In the genomic region with DNA sequence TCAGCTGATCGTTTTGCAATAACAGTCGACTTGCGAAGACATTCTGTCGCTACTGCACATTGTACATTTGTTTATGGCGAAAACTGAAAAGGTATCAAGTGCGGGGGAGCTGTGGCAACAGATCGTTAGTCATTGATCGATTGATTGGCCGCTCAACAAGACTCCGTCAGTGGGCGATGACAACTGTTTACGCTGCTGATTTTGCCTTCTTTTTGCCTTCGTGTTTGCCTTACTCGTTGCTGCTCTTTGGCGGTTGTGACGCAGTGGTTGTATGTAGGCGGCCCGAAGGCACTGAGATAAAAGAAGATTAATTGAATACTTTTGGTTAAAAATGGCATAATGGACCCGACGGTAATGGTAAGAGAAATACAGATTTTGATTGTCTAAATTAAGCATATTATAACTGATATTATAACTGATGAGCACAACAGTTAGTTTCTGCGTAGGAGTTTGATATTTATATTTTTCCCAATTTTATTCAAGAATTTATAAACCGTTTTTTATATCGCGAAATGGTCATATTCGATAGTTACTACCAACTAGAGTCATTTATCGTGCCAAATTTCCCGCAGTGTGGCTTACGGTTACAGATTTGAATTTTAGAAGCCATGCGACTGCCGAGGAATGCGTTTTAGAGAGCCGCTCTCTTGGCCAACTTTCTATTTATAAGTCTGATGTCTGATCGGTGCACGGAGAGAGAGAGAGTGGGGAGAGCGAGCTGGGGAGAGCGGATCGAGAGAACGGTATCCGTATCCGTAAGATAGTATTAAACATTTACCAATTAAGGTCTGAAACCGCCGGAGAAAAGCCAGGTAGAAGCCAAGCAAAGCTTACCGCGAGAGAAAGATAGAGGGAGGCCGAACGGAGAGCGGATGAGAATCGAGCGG, we compare ENCODE assay signal across 5 fruit fly cellular contexts.
A peak's percentile ranks its signal among the peaks of the same experiment; 100 is the strongest.
TF ChIP-seq lines count a peak whose summit lies in the region.

No protein-coding gene starts in this region.

TF ChIP-seq in whole organism, adult, 20 proteins besides CTCF, POLR2A, EP300 and RAD21 (continued from another document):
- TF ChIP-seq bab1 (GFP tag; optimal IDR thresholded peaks at IDR 0.05; lab: Kevin White, UChicago): peak; percentile 69
- peak; percentile 81 for TF ChIP-seq CG5204 (GFP tag; optimal IDR thresholded peaks at IDR 0.05; lab: Kevin White, UChicago)
- peak; percentile 32 for TF ChIP-seq Hr96 (GFP tag; optimal IDR thresholded peaks at IDR 0.05; lab: Kevin White, UChicago)
- peak; percentile 88 for TF ChIP-seq CG11617 (GFP tag; optimal IDR thresholded peaks at IDR 0.05; lab: Kevin White, UChicago)
- TF ChIP-seq ovo (GFP tag; optimal IDR thresholded peaks at IDR 0.05; lab: Kevin White, UChicago): no peak

TF ChIP-seq in whole organism, embryonic, 481 proteins besides CTCF, POLR2A, EP300 and RAD21 (continued from another document and continues in another):
- TF ChIP-seq CG2889 (GFP tag; IDR thresholded peaks at IDR 0.05; lab: Robert Waterston, UW) (peak; percentile 80), ham (GFP tag; IDR thresholded peaks at IDR 0.05; lab: Robert Waterston, UW) (0 out of 2 replicates have a peak, but pooled peaks have one; percentile 6), Bteb2 (GFP tag; optimal IDR thresholded peaks at IDR 0.05; lab: Kevin White, UChicago) (peak; percentile 64), CG10543 (GFP tag; optimal IDR thresholded peaks at IDR 0.05; lab: Kevin White, UChicago) (peak; percentile 69), CG1832 (GFP tag; optimal IDR thresholded peaks at IDR 0.05; lab: Kevin White, UChicago) (no peak), Neu2 (GFP tag; optimal IDR thresholded peaks at IDR 0.05; lab: Kevin White, UChicago; ENCODE audit: borderline replicate concordance) (no peak), jigr1 (GFP tag; IDR thresholded peaks at IDR 0.05; lab: Robert Waterston, UW) (peak; percentile 77), ci (GFP tag; IDR thresholded peaks at IDR 0.05; lab: Robert Waterston, UW) (peak; percentile 74), CG9876 (GFP tag; optimal IDR thresholded peaks at IDR 0.05; lab: Kevin White, UChicago) (no peak), CG6813 (GFP tag; optimal IDR thresholded peaks at IDR 0.05; lab: Kevin White, UChicago) (peak; percentile 81), onecut (GFP tag; IDR thresholded peaks at IDR 0.05; lab: Robert Waterston, UW) (peak; percentile 69), ems (GFP tag; optimal IDR thresholded peaks at IDR 0.05; lab: Kevin White, UChicago) (peak; percentile 81), bsh (GFP tag; optimal IDR thresholded peaks at IDR 0.05; lab: Kevin White, UChicago) (peak; percentile 90 to 91), CG16779 (GFP tag; IDR thresholded peaks at IDR 0.05; lab: Robert Waterston, UW) (0 out of 2 replicates have a peak, but pooled peaks have one; percentile 17), CG15601 (tag; optimal IDR thresholded peaks at IDR 0.05; lab: Kevin White, UChicago) (peak; percentile 87), psq (GFP tag; optimal IDR thresholded peaks at IDR 0.05; lab: Kevin White, UChicago) (peak; percentile 62), CkIIα-i1 (GFP tag; IDR thresholded peaks at IDR 0.05; lab: Robert Waterston, UW) (no peak), Ptx1 (GFP tag; IDR thresholded peaks at IDR 0.05; lab: Robert Waterston, UW) (peak; percentile 92), CG31365 (tag; optimal IDR thresholded peaks at IDR 0.05; lab: Kevin White, UChicago) (peak; percentile 40), CG2202 (tag; optimal IDR thresholded peaks at IDR 0.05; lab: Kevin White, UChicago) (peak; percentile 71), Awh (GFP tag; IDR thresholded peaks at IDR 0.05; lab: Robert Waterston, UW) (peak; percentile 71), fu2 (GFP tag; optimal IDR thresholded peaks at IDR 0.05; lab: Kevin White, UChicago) (peak; percentile 61), ac (GFP tag; optimal IDR thresholded peaks at IDR 0.05; lab: Kevin White, UChicago) (no peak), nom (GFP tag; optimal IDR thresholded peaks at IDR 0.05; lab: Kevin White, UChicago) (peak; percentile 45), crp (GFP tag; optimal IDR thresholded peaks at IDR 0.05; lab: Kevin White, UChicago) (peak in 1 of 2 experiments; percentile 46), repo (GFP tag; optimal IDR thresholded peaks at IDR 0.05; lab: Kevin White, UChicago) (peak; percentile 68), tgo (GFP tag; IDR thresholded peaks at IDR 0.05; lab: Robert Waterston, UW) (peak; percentile 89), CG17359 (tag; optimal IDR thresholded peaks at IDR 0.05; lab: Kevin White, UChicago) (peak; percentile 91)

TF ChIP-seq in whole organism, prepupa, 60 proteins besides CTCF, POLR2A, EP300 and RAD21 (continued from another document and continues in another):
- TF ChIP-seq net (GFP tag; optimal IDR thresholded peaks at IDR 0.05; lab: Kevin White, UChicago): peak; percentile 95
- TF ChIP-seq topi (GFP tag; optimal IDR thresholded peaks at IDR 0.05; lab: Kevin White, UChicago): peak; percentile 91
- TF ChIP-seq CG31627 (GFP tag; optimal IDR thresholded peaks at IDR 0.05; lab: Kevin White, UChicago): peak; percentile 76
- peak; percentile 89 for TF ChIP-seq CG11294 (GFP tag; IDR thresholded peaks at IDR 0.05; lab: Robert Waterston, UW)
- peak; percentile 97 for TF ChIP-seq CG15336 (GFP tag; IDR thresholded peaks at IDR 0.05; lab: Robert Waterston, UW)
- TF ChIP-seq CG4318 (GFP tag; optimal IDR thresholded peaks at IDR 0.05; lab: Kevin White, UChicago): peak; percentile 94
- peak; percentile 93 for TF ChIP-seq svp (GFP tag; lab: Kevin White, UChicago)
- TF ChIP-seq Sox102F (GFP tag; optimal IDR thresholded peaks at IDR 0.05; lab: Kevin White, UChicago): peak; percentile 76
- TF ChIP-seq spab (GFP tag; optimal IDR thresholded peaks at IDR 0.05; lab: Kevin White, UChicago): peak; percentile 93
- TF ChIP-seq Sox14 (GFP tag; optimal IDR thresholded peaks at IDR 0.05; lab: Kevin White, UChicago): peak; percentile 89
- TF ChIP-seq Hr4 (GFP tag; optimal IDR thresholded peaks at IDR 0.05; lab: Kevin White, UChicago): peak; percentile 94
- TF ChIP-seq CG16779 (tag; optimal IDR thresholded peaks at IDR 0.05; lab: Kevin White, UChicago): peak; percentile 82
- TF ChIP-seq CG11902 (GFP tag; optimal IDR thresholded peaks at IDR 0.05; lab: Kevin White, UChicago): peak; percentile 77
- TF ChIP-seq Gug (GFP tag; IDR thresholded peaks at IDR 0.05; lab: Robert Waterston, UW): peak; percentile 89
- TF ChIP-seq CG11762 (GFP tag; optimal IDR thresholded peaks at IDR 0.05; lab: Kevin White, UChicago; ENCODE audit: insufficient read depth): peak; percentile 92
- peak; percentile 99 for TF ChIP-seq Eip78C (GFP tag; lab: Kevin White, UChicago)
- peak; percentile 77 to 98 for TF ChIP-seq salr (GFP tag; optimal IDR thresholded peaks at IDR 0.05; lab: Kevin White, UChicago)
- peak; percentile 96 for TF ChIP-seq CG8119 (GFP tag; IDR thresholded peaks at IDR 0.05; lab: Robert Waterston, UW)
- peak; percentile 75 for TF ChIP-seq fkh (GFP tag; optimal IDR thresholded peaks at IDR 0.05; lab: Kevin White, UChicago)
- TF ChIP-seq Hr38 (GFP tag; optimal IDR thresholded peaks at IDR 0.05; lab: Kevin White, UChicago): no peak
- TF ChIP-seq ss (GFP tag; optimal IDR thresholded peaks at IDR 0.05; lab: Kevin White, UChicago): peak; percentile 90
- TF ChIP-seq acj6 (GFP tag; optimal IDR thresholded peaks at IDR 0.05; lab: Kevin White, UChicago): peak; percentile 95
- peak; percentile 97 for TF ChIP-seq CG6276 (GFP tag; optimal IDR thresholded peaks at IDR 0.05; lab: Kevin White, UChicago)
- peak; percentile 98 for TF ChIP-seq CG32006 (GFP tag; optimal IDR thresholded peaks at IDR 0.05; lab: Kevin White, UChicago)
- TF ChIP-seq Eip75B (GFP tag; optimal IDR thresholded peaks at IDR 0.05; lab: Kevin White, UChicago): peak; percentile 91
- peak; percentile 55 for TF ChIP-seq CG9139 (GFP tag; optimal IDR thresholded peaks at IDR 0.05; lab: Kevin White, UChicago)
- TF ChIP-seq Smox (GFP tag; optimal IDR thresholded peaks at IDR 0.05; lab: Kevin White, UChicago): peak; percentile 86
- peak; percentile 91 for TF ChIP-seq pdm3 (GFP tag; optimal IDR thresholded peaks at IDR 0.05; lab: Kevin White, UChicago)
- peak; percentile 95 for TF ChIP-seq OdsH (GFP tag; optimal IDR thresholded peaks at IDR 0.05; lab: Kevin White, UChicago)
- TF ChIP-seq esn (GFP tag; optimal IDR thresholded peaks at IDR 0.05; lab: Kevin White, UChicago): peak; percentile 95

TF ChIP-seq in whole organism, pupa, 21 proteins besides CTCF, POLR2A, EP300 and RAD21 (continued from another document):
- TF ChIP-seq CG15710 (tag; optimal IDR thresholded peaks at IDR 0.05; lab: Kevin White, UChicago) (peak; percentile 93), CG17806 (tag; optimal IDR thresholded peaks at IDR 0.05; lab: Kevin White, UChicago) (peak; percentile 89), CG10348 (GFP tag; IDR thresholded peaks at IDR 0.05; lab: Robert Waterston, UW) (peak; percentile 71)
TF ChIP-seq in whole organism, pupa: peak in this region for 20.

TF ChIP-seq in whole organism, wandering third instar larva, 38 proteins besides CTCF, POLR2A, EP300 and RAD21 (continued from another document):
- peak; percentile 86 for TF ChIP-seq HLH106 (tag; optimal IDR thresholded peaks at IDR 0.05; lab: Kevin White, UChicago)
- TF ChIP-seq Dif (GFP tag; optimal IDR thresholded peaks at IDR 0.05; lab: Kevin White, UChicago; ENCODE audit: partially characterized antibody): peak; percentile 97
- TF ChIP-seq N (GFP tag; optimal IDR thresholded peaks at IDR 0.05; lab: Kevin White, UChicago): no peak
- peak; percentile 91 to 95 for TF ChIP-seq dl (GFP tag; optimal IDR thresholded peaks at IDR 0.05; lab: Kevin White, UChicago; ENCODE audit: insufficient read depth in 1 of 2, partially characterized antibody in 2 of 2)
- peak; percentile 87 for TF ChIP-seq psq (GFP tag; optimal IDR thresholded peaks at IDR 0.05; lab: Kevin White, UChicago)
- peak; percentile 71 for TF ChIP-seq brk (GFP tag; optimal IDR thresholded peaks at IDR 0.05; lab: Kevin White, UChicago)
- peak in 1 of 2 experiments; percentile 91 for TF ChIP-seq foxo (GFP tag; optimal IDR thresholded peaks at IDR 0.05; lab: Kevin White, UChicago)
- no peak for TF ChIP-seq GATAd (GFP tag; optimal IDR thresholded peaks at IDR 0.05; lab: Kevin White, UChicago)
- no peak for TF ChIP-seq jim (GFP tag; optimal IDR thresholded peaks at IDR 0.05; lab: Kevin White, UChicago)
- TF ChIP-seq OdsH (GFP tag; optimal IDR thresholded peaks at IDR 0.05; lab: Kevin White, UChicago): peak; percentile 94
- TF ChIP-seq Hr83 (GFP tag; optimal IDR thresholded peaks at IDR 0.05; lab: Kevin White, UChicago; ENCODE audit: poor library complexity, severe bottlenecking): peak; percentile 59
- peak; percentile 91 for TF ChIP-seq Vsx2 (GFP tag; optimal IDR thresholded peaks at IDR 0.05; lab: Kevin White, UChicago; ENCODE audit: partially characterized antibody)
- TF ChIP-seq dmrt93B (GFP tag; optimal IDR thresholded peaks at IDR 0.05; lab: Kevin White, UChicago): peak; percentile 80
- TF ChIP-seq Myc (optimal IDR thresholded peaks at IDR 0.05; lab: Kevin White, UChicago): no peak
- TF ChIP-seq h (GFP tag; optimal IDR thresholded peaks at IDR 0.05; lab: Kevin White, UChicago): peak; percentile 93
- peak; percentile 47 for TF ChIP-seq CG32264 (GFP tag; optimal IDR thresholded peaks at IDR 0.05; lab: Kevin White, UChicago)
- TF ChIP-seq Rel (GFP tag; optimal IDR thresholded peaks at IDR 0.05; lab: Kevin White, UChicago): no peak
- no peak for TF ChIP-seq Rel (tag; optimal IDR thresholded peaks at IDR 0.05; lab: Kevin White, UChicago)
- no peak for TF ChIP-seq lola (GFP tag; optimal IDR thresholded peaks at IDR 0.05; lab: Kevin White, UChicago)
